Worm (Caenorhabditis elegans): ENCODE measurements around the gene sysm-1.

DNA sequence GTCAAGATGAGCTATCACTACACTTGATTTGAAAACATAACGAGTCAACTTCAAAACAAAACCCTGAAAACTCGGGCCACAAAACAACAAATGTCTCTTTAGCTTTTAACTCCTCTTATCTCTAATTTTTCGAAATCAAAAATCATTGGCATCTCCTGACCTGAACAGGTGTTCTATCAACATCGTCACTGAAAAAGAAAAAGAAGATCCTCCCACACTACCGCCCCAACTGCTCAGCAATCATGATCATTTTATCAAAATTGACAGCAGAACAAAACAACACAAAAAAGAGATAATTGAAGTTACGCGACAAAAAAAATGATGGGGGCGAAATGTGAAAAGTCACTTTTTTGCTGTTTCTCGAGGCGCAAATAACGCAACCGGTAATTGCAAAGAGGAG is 4.6 kb downstream of the sysm-1 start:
- TF ChIP-seq ceh-2 (tag; optimal IDR thresholded peaks at IDR 0.05) (no peak), pha-4 (tag; optimal IDR thresholded peaks at IDR 0.05) (no peak), nhr-11 (tag; optimal IDR thresholded peaks at IDR 0.05) (no peak), ztf-16 (tag; optimal IDR thresholded peaks at IDR 0.05) (no peak), pqm-1 (tag; optimal IDR thresholded peaks at IDR 0.05) (no peak), ref-2 (tag; optimal IDR thresholded peaks at IDR 0.05) (no peak), ceh-31 (tag; optimal IDR thresholded peaks at IDR 0.05) (no peak), ama-1 (optimal IDR thresholded peaks at IDR 0.05) (no peak), dve-1 (tag; optimal IDR thresholded peaks at IDR 0.05) (no peak), sox-2 (GFP tag; IDR thresholded peaks at IDR 0.05) (no peak), fkh-10 (GFP tag; optimal IDR thresholded peaks at IDR 0.05) (no peak), ceh-6 (GFP tag; optimal IDR thresholded peaks at IDR 0.05) (no peak), elt-2 (tag; optimal IDR thresholded peaks at IDR 0.05) (no peak), ceh-9 (tag; optimal IDR thresholded peaks at IDR 0.05) (no peak)
